Worm (Caenorhabditis elegans): ENCODE results near the gene D1086.8.

- TF ChIP-seq unc-39 (tag; optimal IDR thresholded peaks at IDR 0.05), result no peak
- no peak for TF ChIP-seq zip-2 (tag; optimal IDR thresholded peaks at IDR 0.05)
- TF ChIP-seq ama-1 (optimal IDR thresholded peaks at IDR 0.05), result no peak
- no peak for TF ChIP-seq mep-1 (tag; optimal IDR thresholded peaks at IDR 0.05)
- TF ChIP-seq nhr-10 (tag; optimal IDR thresholded peaks at IDR 0.05), result no peak
Measured at ce11 chrV:14110042-14110441, 16.1 kb downstream of the D1086.8 start, which contains the start of gene H39E23.2.
